Fruit fly (Drosophila melanogaster) whole organism, prepupa: ENCODE data around the gene Sumo.

Experiments used
- Blimp-1 ChIP-seq: fragments of 200-800 bp; sonication (Bioruptor generic); optimal IDR thresholded peaks from 3 replicates; lab custom pipeline; 2017; ENCODE audit warnings: missing biosample characterization, missing genetic modification characterization, mild to moderate bottlenecking, moderate library complexity, missing genetic modification reagents
- CG10631 ChIP-seq: fragments of 200-800 bp; sonication (Bioruptor generic); optimal IDR thresholded peaks from 2 replicates; lab custom pipeline; 2016; ENCODE audit warnings: missing biosample characterization, missing genetic modification characterization
- CG10669 ChIP-seq: fragments of 200-800 bp; sonication (Bioruptor generic); optimal IDR thresholded peaks from 3 replicates; lab custom pipeline; 2018; ENCODE audit warnings: missing biosample characterization, mild to moderate bottlenecking, missing genetic modification characterization, moderate library complexity
- CG11762 ChIP-seq: fragments of 200-800 bp; sonication (Bioruptor generic); optimal IDR thresholded peaks from 3 replicates; lab custom pipeline; 2016; ENCODE audit warnings: missing biosample characterization, missing genetic modification characterization; ENCODE audit not compliant: insufficient read depth
- CG11902 ChIP-seq: fragments of 200-800 bp; sonication (Bioruptor generic); optimal IDR thresholded peaks from 3 replicates; lab custom pipeline; 2016; ENCODE audit warnings: missing biosample characterization, missing genetic modification characterization
- CG1621 ChIP-seq: fragments of 200-800 bp; sonication (Bioruptor generic); optimal IDR thresholded peaks from 3 replicates; lab custom pipeline; 2018; ENCODE audit warnings: missing biosample characterization, mild to moderate bottlenecking, missing genetic modification characterization
- CG16779 ChIP-seq: fragments of 200-800 bp; sonication (Bioruptor generic); optimal IDR thresholded peaks from 3 replicates; lab custom pipeline; 2017; ENCODE audit warnings: missing biosample characterization, mild to moderate bottlenecking, missing genetic modification characterization
- CG3032 ChIP-seq: fragments of 200-800 bp; optimal IDR thresholded peaks from 2 replicates; lab custom pipeline; 2019; ENCODE audit warnings: missing biosample characterization, mild to moderate bottlenecking, missing genetic modification characterization, moderate library complexity
- CG31627 ChIP-seq: fragments of 200-800 bp; sonication (Bioruptor generic); optimal IDR thresholded peaks from 3 replicates; lab custom pipeline; 2016; ENCODE audit warnings: missing biosample characterization, missing genetic modification characterization
- CG32006 ChIP-seq: fragments of 200-800 bp; sonication (Bioruptor generic); optimal IDR thresholded peaks from 3 replicates; lab custom pipeline; 2017; ENCODE audit warnings: missing biosample characterization, mild to moderate bottlenecking, missing genetic modification characterization
- CG3919 ChIP-seq: fragments of 200-800 bp; sonication (Bioruptor generic); optimal IDR thresholded peaks from 3 replicates; lab custom pipeline; 2016; ENCODE audit warnings: missing biosample characterization, missing genetic modification characterization
- CG4318 ChIP-seq: fragments of 200-800 bp; sonication (Bioruptor generic); optimal IDR thresholded peaks from 3 replicates; lab custom pipeline; 2017; ENCODE audit warnings: missing biosample characterization, mild to moderate bottlenecking, missing genetic modification characterization
- CG6163 ChIP-seq: fragments of 200-800 bp; sonication (Bioruptor generic); IDR thresholded peaks from 3 replicates; pipeline ENCODE4 v1.3.6; 2022; ENCODE audit warnings: missing biosample characterization, missing genetic modification characterization
- CG6276 ChIP-seq: fragments of 200-800 bp; sonication (Bioruptor generic); optimal IDR thresholded peaks from 2 replicates; lab custom pipeline; 2017; ENCODE audit warnings: missing biosample characterization, mild to moderate bottlenecking, missing genetic modification characterization
- CG6792 ChIP-seq: fragments of 200-800 bp; sonication (Bioruptor generic); optimal IDR thresholded peaks from 3 replicates; lab custom pipeline; 2016; ENCODE audit warnings: missing biosample characterization, missing genetic modification characterization
- CG6854 ChIP-seq: fragments of 200-800 bp; sonication (Bioruptor generic); optimal IDR thresholded peaks from 2 replicates; lab custom pipeline; 2017; ENCODE audit warnings: missing biosample characterization, mild to moderate bottlenecking, missing genetic modification characterization
- CG7368 ChIP-seq: fragments of 200-800 bp; sonication (Bioruptor generic); optimal IDR thresholded peaks from 3 replicates; lab custom pipeline; 2016; ENCODE audit warnings: missing biosample characterization, missing genetic modification characterization
- CG8119 ChIP-seq: fragments of 200-800 bp; sonication (Bioruptor generic); IDR thresholded peaks from 3 replicates; pipeline ENCODE4 v1.3.6; 2022; ENCODE audit warnings: missing biosample characterization, missing genetic modification characterization
- CG8632 ChIP-seq: fragments of 200-800 bp; sonication (Bioruptor generic); optimal IDR thresholded peaks from 3 replicates; lab custom pipeline; 2016; ENCODE audit warnings: missing biosample characterization, missing genetic modification characterization
- CG9139 ChIP-seq: fragments of 200-800 bp; sonication (Bioruptor generic); optimal IDR thresholded peaks from 3 replicates; lab custom pipeline; 2017; ENCODE audit warnings: missing biosample characterization, mild to moderate bottlenecking, missing genetic modification characterization
- Eip75B ChIP-seq: fragments of 200-800 bp; sonication (Bioruptor generic); optimal IDR thresholded peaks from 3 replicates; lab custom pipeline; 2016; ENCODE audit warnings: missing biosample characterization, missing genetic modification characterization
- Eip78C ChIP-seq: fragments of 200-800 bp; sonication (Bioruptor generic); peaks from one replicate; lab custom pipeline; 2016; ENCODE audit warnings: missing biosample characterization, missing genetic modification characterization
- Eip93F ChIP-seq: fragments of 200-800 bp; sonication (Bioruptor generic); optimal IDR thresholded peaks from 2 replicates; lab custom pipeline; 2016; ENCODE audit warnings: missing biosample characterization, mild to moderate bottlenecking, missing genetic modification characterization
- Ets21C ChIP-seq: fragments of 200-800 bp; sonication (Bioruptor generic); optimal IDR thresholded peaks from 3 replicates; lab custom pipeline; 2016; ENCODE audit warnings: missing biosample characterization, missing genetic modification characterization
- Hr38 ChIP-seq: sonication (Bioruptor generic); optimal IDR thresholded peaks from 2 replicates; lab custom pipeline; 2016; ENCODE audit warnings: missing biosample characterization, missing genetic modification characterization
- Hr39 ChIP-seq: fragments of 200-800 bp; sonication (Bioruptor generic); optimal IDR thresholded peaks from 2 replicates; lab custom pipeline; 2016; ENCODE audit warnings: missing biosample characterization, missing genetic modification characterization
- Lpt ChIP-seq: fragments of 200-800 bp; sonication (Bioruptor generic); optimal IDR thresholded peaks from 3 replicates; lab custom pipeline; 2016; ENCODE audit warnings: missing biosample characterization, missing genetic modification characterization
- OdsH ChIP-seq: fragments of 200-800 bp; sonication (Bioruptor generic); optimal IDR thresholded peaks from 3 replicates; lab custom pipeline; 2016; ENCODE audit warnings: missing biosample characterization, missing genetic modification characterization
- Sox14 ChIP-seq: fragments of 200-800 bp; sonication (Bioruptor generic); optimal IDR thresholded peaks from 3 replicates; lab custom pipeline; 2016; ENCODE audit warnings: missing biosample characterization, missing genetic modification characterization
- Sox15 ChIP-seq: fragments of 200-800 bp; sonication (Bioruptor generic); optimal IDR thresholded peaks from 3 replicates; lab custom pipeline; 2016; ENCODE audit warnings: missing biosample characterization, missing genetic modification characterization
- achi ChIP-seq: fragments of 200-800 bp; sonication (Bioruptor generic); optimal IDR thresholded peaks from 3 replicates; lab custom pipeline; 2016; ENCODE audit warnings: missing biosample characterization, missing genetic modification characterization
- acj6 ChIP-seq: fragments of 200-800 bp; sonication (Bioruptor generic); optimal IDR thresholded peaks from 3 replicates; lab custom pipeline; 2016; ENCODE audit warnings: missing biosample characterization, missing genetic modification characterization
- cyc ChIP-seq: fragments of 200-800 bp; sonication (Bioruptor generic); optimal IDR thresholded peaks from 3 replicates; lab custom pipeline; 2016; ENCODE audit warnings: missing biosample characterization, missing genetic modification characterization
- dac ChIP-seq: fragments of 200-800 bp; sonication (Bioruptor generic); optimal IDR thresholded peaks from 2 replicates; lab custom pipeline; 2017; ENCODE audit warnings: missing biosample characterization, mild to moderate bottlenecking, missing genetic modification characterization
- dsx ChIP-seq: fragments of 200-800 bp; optimal IDR thresholded peaks from 3 replicates; lab custom pipeline; 2019; ENCODE audit warnings: missing biosample characterization, mild to moderate bottlenecking, missing genetic modification characterization, moderate library complexity; ENCODE audit not compliant: poor library complexity, severe bottlenecking
- eg ChIP-seq: fragments of 200-800 bp; sonication (Bioruptor generic); IDR thresholded peaks from 3 replicates; pipeline ENCODE4 v1.3.6; 2022; ENCODE audit warnings: missing biosample characterization, missing genetic modification characterization
- esn ChIP-seq: fragments of 200-800 bp; sonication (Bioruptor generic); optimal IDR thresholded peaks from 2 replicates; lab custom pipeline; 2016; ENCODE audit warnings: missing biosample characterization, mild to moderate bottlenecking, missing genetic modification characterization, moderate library complexity
- fd59A ChIP-seq: fragments of 200-800 bp; sonication (Bioruptor generic); optimal IDR thresholded peaks from 2 replicates; lab custom pipeline; 2017; ENCODE audit warnings: missing biosample characterization, mild to moderate bottlenecking, missing genetic modification characterization, missing genetic modification reagents
- pdm3 ChIP-seq: fragments of 200-800 bp; sonication (Bioruptor generic); optimal IDR thresholded peaks from 3 replicates; lab custom pipeline; 2016; ENCODE audit warnings: missing biosample characterization, missing genetic modification characterization
- salr ChIP-seq, 2 experiments: fragments of 200-800 bp; sonication (Bioruptor generic); optimal IDR thresholded peaks; 3 replicates each; lab custom pipeline; 2016 to 2018; ENCODE audit warnings: missing biosample characterization in 2 of 2, missing genetic modification characterization in 2 of 2, mild to moderate bottlenecking in 1 of 2
- spab ChIP-seq: fragments of 200-800 bp; sonication (Bioruptor generic); optimal IDR thresholded peaks from 2 replicates; lab custom pipeline; 2017; ENCODE audit warnings: missing biosample characterization, mild to moderate bottlenecking, missing genetic modification characterization, missing genetic modification reagents
- topi ChIP-seq: fragments of 200-800 bp; sonication (Bioruptor generic); optimal IDR thresholded peaks from 3 replicates; lab custom pipeline; 2016; ENCODE audit warnings: missing biosample characterization, missing genetic modification characterization

Gene Sumo

DNA sequence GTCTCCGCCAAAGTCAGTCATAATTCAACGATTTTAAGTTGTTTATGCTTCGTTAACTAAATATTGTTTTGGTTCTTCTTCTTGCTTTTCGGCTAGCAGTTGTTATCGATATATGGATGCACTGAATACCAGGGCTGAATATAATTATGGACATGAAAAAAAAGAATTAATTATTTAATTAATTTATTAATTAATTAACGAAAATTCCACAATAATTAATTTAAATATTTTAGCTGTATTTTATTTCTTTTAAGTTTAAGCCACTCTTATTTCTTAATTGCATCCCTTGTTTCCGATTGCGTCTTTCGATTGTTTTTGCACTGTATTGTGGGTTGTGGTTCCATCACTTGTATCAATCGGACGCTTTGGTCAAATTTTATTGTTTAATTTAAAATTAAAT, 17.3 kb downstream of the Sumo start, which contains the start of the genes Gas41 and SA1 (continued):
- TF ChIP-seq Eip75B (GFP tag; lab: Kevin White, UChicago), result no peak
- TF ChIP-seq esn (GFP tag; lab: Kevin White, UChicago), result peak; percentile 87
- no peak for TF ChIP-seq Ets21C (GFP tag; lab: Kevin White, UChicago)
- no peak for TF ChIP-seq CG11902 (GFP tag; lab: Kevin White, UChicago)
- peak; percentile 32 for TF ChIP-seq CG1621 (tag; lab: Kevin White, UChicago)
- TF ChIP-seq CG6792 (GFP tag; lab: Kevin White, UChicago), result peak; percentile 27
- no peak for TF ChIP-seq Lpt

- TF ChIP-seq CG6163 (GFP tag; lab: Robert Waterston, UW) (0 out of 3 replicates have a peak, but pooled peaks have one; percentile 20), CG31627 (no peak), Eip78C (GFP tag; lab: Kevin White, UChicago) (peak; percentile 80), Ets21C (GFP tag; lab: Kevin White, UChicago) (no peak), fd59A (GFP tag; lab: Kevin White, UChicago) (no peak), CG7368 (no peak), acj6 (GFP tag; lab: Kevin White, UChicago) (no peak), Sox14 (GFP tag; lab: Kevin White, UChicago) (peak; percentile 34), Hr39 (GFP tag; lab: Kevin White, UChicago) (peak; percentile 9), Sox15 (GFP tag; lab: Kevin White, UChicago) (no peak)
Measured at dm6 chr2L:6948540-6948942, 18.9 kb downstream of the Sumo start, which contains the start of gene ihog. Gene ihog (minus strand): TSS chr2L:6948808.

DNA sequence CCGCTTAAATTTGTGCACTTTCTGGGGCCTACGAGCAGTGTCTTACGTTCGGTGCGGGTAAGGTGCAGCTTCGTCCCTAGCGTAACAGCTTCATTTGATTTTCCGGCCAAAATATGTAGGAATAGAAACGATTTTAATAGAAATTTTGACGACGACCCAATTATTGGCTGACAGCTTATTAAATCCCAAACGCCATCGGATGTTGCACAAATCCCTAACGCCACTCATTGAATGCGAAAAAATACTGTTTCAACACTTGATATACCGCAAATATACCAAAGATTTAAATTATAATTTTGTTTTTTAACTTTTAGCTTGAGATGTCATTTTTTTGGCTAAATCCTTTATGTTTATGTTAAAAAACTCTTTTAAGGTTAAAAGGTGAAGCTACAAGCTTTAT, 22.4 kb downstream of the Sumo start, which contains the start of gene Fgop2:
TSS of gene Fgop2 (minus strand) at position 202 of the 400 bp plus-strand sequence.
- no peak for TF ChIP-seq CG31627
- TF ChIP-seq achi (GFP tag; lab: Kevin White, UChicago), result peak; percentile 64
- peak; percentile 40 for TF ChIP-seq Sox14 (GFP tag; lab: Kevin White, UChicago)
- TF ChIP-seq CG8632, result no peak
- TF ChIP-seq CG10631 (GFP tag; lab: Kevin White, UChicago), result no peak
- no peak for TF ChIP-seq esn (GFP tag; lab: Kevin White, UChicago)
- TF ChIP-seq, all 60 proteins: peak for 2

DNA sequence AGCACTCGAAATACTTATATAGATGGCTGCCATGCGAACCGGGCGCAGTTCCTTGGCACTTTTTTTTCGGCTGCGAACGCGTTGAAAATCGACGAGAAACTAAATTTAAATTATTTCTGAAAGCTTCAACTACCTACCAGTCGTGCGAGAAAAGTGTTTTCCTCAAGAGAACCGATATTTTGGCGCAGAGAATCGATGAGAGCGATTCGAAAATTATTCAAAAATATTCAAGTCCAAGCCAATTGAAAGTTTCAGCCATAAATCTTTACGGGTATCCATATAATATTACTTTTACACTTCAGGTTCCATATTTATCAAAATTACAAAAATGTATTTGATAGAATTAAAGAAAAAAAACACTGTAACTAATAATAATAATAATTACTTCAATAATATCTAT, 24.7 kb downstream of the Sumo start, which contains the start of gene CG18304:
TSS of gene CG18304 (minus strand) at position 101 of the 400 bp plus-strand sequence.
- TF ChIP-seq CG11762 (GFP tag; lab: Kevin White, UChicago) (no peak), CG9139 (no peak), cyc (GFP tag; lab: Kevin White, UChicago) (no peak), CG6276 (GFP tag; lab: Kevin White, UChicago) (no peak), CG3919 (GFP tag; lab: Kevin White, UChicago) (no peak), CG32006 (no peak), OdsH (GFP tag; lab: Kevin White, UChicago) (no peak), spab (no peak), Eip93F (GFP tag; lab: Kevin White, UChicago) (no peak), dsx (no peak), CG10631 (GFP tag; lab: Kevin White, UChicago) (no peak), CG1621 (tag; lab: Kevin White, UChicago) (no peak), Hr39 (GFP tag; lab: Kevin White, UChicago) (no peak), CG8119 (no peak), Blimp-1 (no peak), topi (no peak)

DNA sequence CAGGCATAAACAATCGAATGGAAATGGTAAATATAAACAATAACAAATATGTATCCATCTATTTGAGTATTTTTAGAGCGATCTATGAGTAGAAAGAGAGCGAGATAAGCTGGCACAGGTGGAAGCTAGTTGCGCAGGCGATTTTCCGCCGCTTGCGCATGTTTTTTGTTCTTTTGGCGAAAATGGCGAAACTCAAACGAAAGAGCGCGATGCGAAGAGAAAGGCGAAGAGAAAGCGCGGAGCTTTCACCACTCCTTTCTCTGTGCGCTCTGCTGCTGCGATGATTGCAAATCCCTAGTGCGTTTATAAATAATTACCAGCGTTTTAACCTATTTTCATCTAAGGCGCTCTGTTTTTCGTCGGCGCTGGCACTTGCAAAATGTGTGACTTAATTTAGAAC, 25.7 kb downstream of the Sumo start:
- TF ChIP-seq CG9139, result no peak
- no peak for TF ChIP-seq CG31627
- TF ChIP-seq Eip78C (GFP tag; lab: Kevin White, UChicago), result no peak
- no peak for TF ChIP-seq dac
- no peak for TF ChIP-seq CG10669 (GFP tag; lab: Kevin White, UChicago)
- TF ChIP-seq salr (GFP tag; optimal IDR thresholded peaks at IDR 0.05; lab: Kevin White, UChicago), result no peak
- TF ChIP-seq Hr38, result no peak
- TF ChIP-seq CG4318 (GFP tag; lab: Kevin White, UChicago), result no peak
- no peak for TF ChIP-seq CG6163 (GFP tag; lab: Robert Waterston, UW)
- TF ChIP-seq CG16779, result no peak
- no peak for TF ChIP-seq CG11762 (GFP tag; lab: Kevin White, UChicago)
- no peak for TF ChIP-seq achi (GFP tag; lab: Kevin White, UChicago)
- no peak for TF ChIP-seq CG6854 (GFP tag; lab: Kevin White, UChicago)
- TF ChIP-seq spab, result no peak
- TF ChIP-seq pdm3, result no peak
- TF ChIP-seq CG3032 (tag; lab: Kevin White, UChicago), result no peak
- no peak; the same call in 2 of the 3 replicates for TF ChIP-seq eg (GFP tag; lab: Robert Waterston, UW)
- no peak for TF ChIP-seq Sox15 (GFP tag; lab: Kevin White, UChicago)
- no peak for TF ChIP-seq Ets21C (GFP tag; lab: Kevin White, UChicago)
